Fruit fly (Drosophila melanogaster) whole organism, wandering third instar larva: ENCODE measurements around the gene mus302.
A peak's percentile ranks its signal among the peaks of the same experiment; 100 is the strongest.

Experiments
- Abd-B ChIP-seq: fragments of >200 bp; optimal IDR thresholded peaks from 2 replicates; lab custom pipeline; 2017; ENCODE audit warnings: missing biosample characterization, missing genetic modification characterization
- CG32264 ChIP-seq: fragments of 200-800 bp; sonication (Bioruptor generic); optimal IDR thresholded peaks from 2 replicates; lab custom pipeline; 2016; ENCODE audit warnings: missing biosample characterization, missing genetic modification characterization
- CG9705 ChIP-seq: fragments of 200-800 bp; sonication (Bioruptor generic); optimal IDR thresholded peaks from 2 replicates; lab custom pipeline; 2018; ENCODE audit warnings: missing biosample characterization, mild to moderate bottlenecking, missing genetic modification characterization
- CrebA ChIP-seq: fragments of 200-800 bp; sonication (Bioruptor generic); optimal IDR thresholded peaks from 2 replicates; lab custom pipeline; 2016; ENCODE audit warnings: missing biosample characterization, mild to moderate bottlenecking, missing genetic modification characterization, borderline replicate concordance
- Dfd ChIP-seq: fragments of >200 bp; optimal IDR thresholded peaks from 2 replicates; lab custom pipeline; 2017; ENCODE audit warnings: missing biosample characterization, missing genetic modification characterization
- Dif ChIP-seq: fragments of 200-275, 200-300 bp; sonication (Bioruptor generic); optimal IDR thresholded peaks from 2 replicates; lab custom pipeline; 2018; ENCODE audit warnings: missing biosample characterization, missing genetic modification characterization; ENCODE audit not compliant: partially characterized antibody
- GATAd ChIP-seq: sonication (Bioruptor generic); optimal IDR thresholded peaks from 2 replicates; lab custom pipeline; 2016; ENCODE audit warnings: missing biosample characterization, missing genetic modification characterization
- HLH106 ChIP-seq: fragments of 200-800 bp; optimal IDR thresholded peaks from 3 replicates; lab custom pipeline; 2019; ENCODE audit warnings: missing biosample characterization, mild to moderate bottlenecking, missing genetic modification characterization, moderate library complexity
- Hnf4 ChIP-seq: fragments of 200-800 bp; sonication (Bioruptor generic); optimal IDR thresholded peaks from 2 replicates; lab custom pipeline; 2016; ENCODE audit warnings: missing biosample characterization, mild to moderate bottlenecking, missing genetic modification characterization
- Hr78 ChIP-seq: fragments of >200 bp; optimal IDR thresholded peaks from 2 replicates; lab custom pipeline; 2017; ENCODE audit warnings: missing biosample characterization, missing genetic modification characterization
- Hr83 ChIP-seq: fragments of 200-300 bp; sonication (Bioruptor generic); optimal IDR thresholded peaks from 2 replicates; lab custom pipeline; 2016; ENCODE audit warnings: missing biosample characterization, mild to moderate bottlenecking, missing genetic modification characterization, moderate library complexity; ENCODE audit not compliant: poor library complexity, severe bottlenecking
- Jra ChIP-seq: sonication (Bioruptor generic); optimal IDR thresholded peaks from 2 replicates; lab custom pipeline; 2016; ENCODE audit warnings: missing biosample characterization, missing genetic modification characterization
- Mio ChIP-seq: sonication (Bioruptor generic); optimal IDR thresholded peaks from 2 replicates; lab custom pipeline; 2016; ENCODE audit warnings: missing biosample characterization, missing genetic modification characterization
- Myc ChIP-seq: fragments of >200 bp; optimal IDR thresholded peaks from 2 replicates; lab custom pipeline; 2017
- N ChIP-seq: fragments of >200 bp; optimal IDR thresholded peaks from 2 replicates; lab custom pipeline; 2018; ENCODE audit warnings: missing biosample characterization, missing external identifiers, missing genetic modification characterization
- OdsH ChIP-seq: fragments of 200-800 bp; sonication (Bioruptor generic); optimal IDR thresholded peaks from 2 replicates; lab custom pipeline; 2016; ENCODE audit warnings: missing biosample characterization, mild to moderate bottlenecking, missing genetic modification characterization
- Rel ChIP-seq, 2 experiments: fragments of 200-800 bp; sonication (Bioruptor generic) in 1 of 2; optimal IDR thresholded peaks; 2 replicates in 1 of 2; 3 replicates in 1 of 2; lab custom pipeline; 2016 to 2019; ENCODE audit warnings: mild to moderate bottlenecking in 2 of 2, missing biosample characterization in 2 of 2, missing genetic modification characterization in 2 of 2, moderate library complexity in 1 of 2
- Sp1 ChIP-seq: fragments of 200-800 bp; sonication (Bioruptor generic); optimal IDR thresholded peaks from 3 replicates; lab custom pipeline; 2019; ENCODE audit warnings: missing biosample characterization, mild to moderate bottlenecking, missing genetic modification characterization, moderate library complexity
- Vsx2 ChIP-seq: fragments of 200-300, 225-300 bp; sonication (Bioruptor generic); optimal IDR thresholded peaks from 2 replicates; lab custom pipeline; 2018; ENCODE audit warnings: missing biosample characterization, missing genetic modification characterization; ENCODE audit not compliant: partially characterized antibody
- br ChIP-seq: fragments of 200-800 bp; sonication (Bioruptor generic); optimal IDR thresholded peaks from 2 replicates; lab custom pipeline; 2016; ENCODE audit warnings: missing biosample characterization, missing genetic modification characterization
- dl ChIP-seq, 2 experiments: fragments of 175-275, 200-275 bp in 1 of 2; fragments of 200-275 bp in 1 of 2; sonication (Bioruptor generic); optimal IDR thresholded peaks; lab custom pipeline; 2018; ENCODE audit warnings: mild to moderate bottlenecking in 2 of 2, missing biosample characterization in 2 of 2, missing genetic modification characterization in 2 of 2, moderate library complexity in 2 of 2; ENCODE audit not compliant: partially characterized antibody in 2 of 2, insufficient read depth in 1 of 2
- dmrt93B ChIP-seq: fragments of 200-800 bp; sonication (Bioruptor generic); optimal IDR thresholded peaks from 2 replicates; lab custom pipeline; 2018; ENCODE audit warnings: missing biosample characterization, mild to moderate bottlenecking, missing genetic modification characterization
- dsf ChIP-seq: sonication (Bioruptor generic); optimal IDR thresholded peaks from 2 replicates; lab custom pipeline; 2016; ENCODE audit warnings: missing biosample characterization, missing genetic modification characterization, borderline replicate concordance
- foxo ChIP-seq, 2 experiments: fragments of 200-800 bp; sonication (Bioruptor generic); optimal IDR thresholded peaks; 2 replicates in 1 of 2; 3 replicates in 1 of 2; lab custom pipeline; 2016 to 2017; ENCODE audit warnings: missing biosample characterization in 2 of 2, missing genetic modification characterization in 2 of 2
- fru ChIP-seq: fragments of 200-800 bp; sonication (Bioruptor generic); optimal IDR thresholded peaks from 3 replicates; lab custom pipeline; 2016; ENCODE audit warnings: missing biosample characterization, mild to moderate bottlenecking, missing genetic modification characterization
- h ChIP-seq: fragments of 200-800 bp; sonication (Bioruptor generic); optimal IDR thresholded peaks from 3 replicates; lab custom pipeline; 2016; ENCODE audit warnings: missing biosample characterization, mild to moderate bottlenecking, missing genetic modification characterization
- jim ChIP-seq: fragments of 175-275, 200-325 bp; sonication (Bioruptor generic); optimal IDR thresholded peaks from 2 replicates; lab custom pipeline; 2016; ENCODE audit warnings: missing biosample characterization, mild to moderate bottlenecking, missing genetic modification characterization
- lola ChIP-seq: fragments of >200 bp; optimal IDR thresholded peaks from 2 replicates; lab custom pipeline; 2017; ENCODE audit warnings: missing biosample characterization, missing genetic modification characterization
- pan ChIP-seq: fragments of >200 bp; optimal IDR thresholded peaks from 2 replicates; lab custom pipeline; 2017
- psq ChIP-seq: fragments of 200-800 bp; sonication (Bioruptor generic); optimal IDR thresholded peaks from 3 replicates; lab custom pipeline; 2017; ENCODE audit warnings: missing biosample characterization, mild to moderate bottlenecking, missing genetic modification characterization, moderate library complexity
- rgr ChIP-seq: fragments of 200-800 bp; sonication (Bioruptor generic); optimal IDR thresholded peaks from 3 replicates; lab custom pipeline; 2016; ENCODE audit warnings: missing biosample characterization, mild to moderate bottlenecking, missing genetic modification characterization
- sage ChIP-seq: fragments of 200-800 bp; sonication (Bioruptor generic); optimal IDR thresholded peaks from 2 replicates; lab custom pipeline; 2016; ENCODE audit warnings: missing biosample characterization, mild to moderate bottlenecking, missing genetic modification characterization
- sv ChIP-seq: fragments of 200-800 bp; sonication (Bioruptor generic); optimal IDR thresholded peaks from 3 replicates; lab custom pipeline; 2016; ENCODE audit warnings: missing biosample characterization, missing genetic modification characterization
- tai ChIP-seq: sonication (Bioruptor generic); optimal IDR thresholded peaks from 2 replicates; lab custom pipeline; 2016; ENCODE audit warnings: missing biosample characterization, missing genetic modification characterization
- woc ChIP-seq: sonication (Bioruptor generic); optimal IDR thresholded peaks from 2 replicates; lab custom pipeline; 2016; ENCODE audit warnings: missing biosample characterization, mild to moderate bottlenecking, missing genetic modification characterization

Gene mus302

dm6 chr3L:16748343-16748742 lies 31.2 kb downstream of the mus302 start:
- peak; percentile 2 for TF ChIP-seq rgr (GFP tag; lab: Kevin White, UChicago)
- TF ChIP-seq jim (GFP tag; lab: Kevin White, UChicago) = no peak
- no peak for TF ChIP-seq Hr83 (GFP tag; lab: Kevin White, UChicago)
- no peak for TF ChIP-seq br (GFP tag; lab: Kevin White, UChicago)
- peak; percentile 46 for TF ChIP-seq HLH106 (tag; lab: Kevin White, UChicago)
- peak; percentile 28 for TF ChIP-seq fru (GFP tag; lab: Kevin White, UChicago)
- TF ChIP-seq h (GFP tag; lab: Kevin White, UChicago) = peak; percentile 25
- no peak for TF ChIP-seq Abd-B
- TF ChIP-seq OdsH (GFP tag; lab: Kevin White, UChicago) = peak; percentile 11
- no peak for TF ChIP-seq sage
- peak in 1 of 2 experiments; percentile 28 for TF ChIP-seq foxo (GFP tag; optimal IDR thresholded peaks at IDR 0.05; lab: Kevin White, UChicago)
- peak; percentile 44 for TF ChIP-seq Sp1 (GFP tag; lab: Kevin White, UChicago)
- no peak for TF ChIP-seq dsf (GFP tag; lab: Kevin White, UChicago)
- TF ChIP-seq psq (GFP tag; lab: Kevin White, UChicago) = peak; percentile 16

dm6 chr3L:16746586-16747383 lies 32.8 kb downstream of the mus302 start:
- TF ChIP-seq psq (GFP tag; lab: Kevin White, UChicago) (no peak), OdsH (GFP tag; lab: Kevin White, UChicago) (peak; percentile 22), Hr78 (no peak), Jra (GFP tag; lab: Kevin White, UChicago) (no peak), woc (GFP tag; lab: Kevin White, UChicago) (no peak), rgr (GFP tag; lab: Kevin White, UChicago) (no peak), dl (GFP tag; optimal IDR thresholded peaks at IDR 0.05; lab: Kevin White, UChicago; ENCODE audit: insufficient read depth in 1 of 2, partially characterized antibody in 2 of 2) (no peak), CrebA (GFP tag; lab: Kevin White, UChicago) (no peak), fru (GFP tag; lab: Kevin White, UChicago) (no peak), h (GFP tag; lab: Kevin White, UChicago) (no peak), Mio (GFP tag; lab: Kevin White, UChicago) (no peak), sage (no peak), jim (GFP tag; lab: Kevin White, UChicago) (no peak), pan (lab: Kevin White, UChicago) (no peak), dmrt93B (GFP tag; lab: Kevin White, UChicago) (no peak), lola (GFP tag; lab: Kevin White, UChicago) (no peak), Abd-B (no peak), tai (GFP tag; lab: Kevin White, UChicago) (no peak), CG9705 (GFP tag; lab: Kevin White, UChicago) (no peak), HLH106 (tag; lab: Kevin White, UChicago) (peak; percentile 29), Vsx2 (GFP tag; lab: Kevin White, UChicago) (no peak), sv (GFP tag; lab: Kevin White, UChicago) (no peak), Myc (lab: Kevin White, UChicago) (no peak), foxo (GFP tag; optimal IDR thresholded peaks at IDR 0.05; lab: Kevin White, UChicago) (peak in 1 of 2 experiments; percentile 19), Sp1 (GFP tag; lab: Kevin White, UChicago) (peak; percentile 34), dsf (GFP tag; lab: Kevin White, UChicago) (no peak), Dif (GFP tag; lab: Kevin White, UChicago) (no peak), CG32264 (no peak), Hr83 (GFP tag; lab: Kevin White, UChicago) (no peak), N (GFP tag; lab: Kevin White, UChicago) (no peak), Hnf4 (GFP tag; lab: Kevin White, UChicago) (no peak), GATAd (GFP tag; lab: Kevin White, UChicago) (no peak), Dfd (GFP tag; lab: Kevin White, UChicago) (no peak), Rel (GFP tag; optimal IDR thresholded peaks at IDR 0.05; lab: Kevin White, UChicago) (no peak), Rel (tag; optimal IDR thresholded peaks at IDR 0.05; lab: Kevin White, UChicago) (no peak), br (GFP tag; lab: Kevin White, UChicago) (no peak)
- TF ChIP-seq, all 38 proteins: peak for 4
